Fruit fly (Drosophila melanogaster) whole organism, embryonic: ENCODE results near the gene CG34008.

Experiments
- ATbp ChIP-seq: fragments of 200-800 bp; sonication (Bioruptor generic); optimal IDR thresholded peaks from 2 replicates; lab custom pipeline; 2017; ENCODE audit warnings: missing biosample characterization, mild to moderate bottlenecking, missing genetic modification characterization, missing genetic modification reagents
- Asciz ChIP-seq: fragments of 200-800 bp; sonication (Bioruptor generic); optimal IDR thresholded peaks from 2 replicates; lab custom pipeline; 2017; ENCODE audit warnings: missing biosample characterization, mild to moderate bottlenecking, missing genetic modification characterization, missing genetic modification reagents
- Atf3 ChIP-seq: fragments of 200-800 bp; sonication (Bioruptor generic); optimal IDR thresholded peaks from 3 replicates; lab custom pipeline; 2016; ENCODE audit warnings: missing biosample characterization, missing genetic modification characterization
- B-H2 ChIP-seq: fragments of 200-800 bp; sonication (Bioruptor generic); optimal IDR thresholded peaks from 2 replicates; lab custom pipeline; 2018; ENCODE audit warnings: missing biosample characterization, mild to moderate bottlenecking, missing genetic modification characterization
- Blimp-1 ChIP-seq: fragments of 200-800 bp; sonication (Bioruptor generic); optimal IDR thresholded peaks from 3 replicates; lab custom pipeline; 2018; ENCODE audit warnings: missing biosample characterization, missing genetic modification characterization, mild to moderate bottlenecking, moderate library complexity, missing genetic modification reagents
- CG10321 ChIP-seq: fragments of 200-800 bp; sonication (Bioruptor generic); IDR thresholded peaks from 2 replicates; pipeline ENCODE4 v1.3.6; 2022; ENCODE audit warnings: missing biosample characterization, missing genetic modification characterization
- CG10462 ChIP-seq: fragments of 200-800 bp; sonication (Bioruptor generic); optimal IDR thresholded peaks from 2 replicates; lab custom pipeline; 2016; ENCODE audit warnings: missing biosample characterization, missing genetic modification characterization
- CG10654 ChIP-seq: fragments of 200-800 bp; sonication (Bioruptor generic); optimal IDR thresholded peaks from 2 replicates; lab custom pipeline; 2016; ENCODE audit warnings: missing biosample characterization, missing genetic modification characterization
- CG11560 ChIP-seq: fragments of 200-800 bp; sonication (Bioruptor generic); IDR thresholded peaks from 3 replicates; pipeline ENCODE4 v1.3.6; 2022; ENCODE audit warnings: missing biosample characterization, missing genetic modification characterization
- CG16813 ChIP-seq: fragments of 200-800 bp; sonication (Bioruptor generic); IDR thresholded peaks from 3 replicates; pipeline ENCODE4 v1.3.6; 2022; ENCODE audit warnings: missing biosample characterization, missing genetic modification characterization; ENCODE audit not compliant: partially characterized antibody
- CG17359 ChIP-seq: fragments of 200-800 bp; sonication (Bioruptor generic); optimal IDR thresholded peaks from 3 replicates; lab custom pipeline; 2018; ENCODE audit warnings: missing biosample characterization, mild to moderate bottlenecking, missing genetic modification characterization, moderate library complexity
- CG31224 ChIP-seq: fragments of 200-800 bp; sonication (Bioruptor generic); IDR thresholded peaks from 2 replicates; pipeline ENCODE4 v1.3.6; 2022; ENCODE audit warnings: missing biosample characterization, missing genetic modification characterization
- CG32532 ChIP-seq: fragments of 200-800 bp; sonication (Bioruptor generic); IDR thresholded peaks from 2 replicates; pipeline ENCODE4 v1.3.6; 2022; ENCODE audit warnings: missing biosample characterization, missing genetic modification characterization
- CG32772 ChIP-seq: fragments of 200-800 bp; sonication (Bioruptor generic); IDR thresholded peaks from 2 replicates; pipeline ENCODE4 v1.3.6; 2022; ENCODE audit warnings: missing biosample characterization, missing genetic modification characterization
- CG34422 ChIP-seq: fragments of 200-800 bp; sonication (Bioruptor generic); IDR thresholded peaks from 3 replicates; pipeline ENCODE4 v1.3.6; 2022; ENCODE audit warnings: missing biosample characterization, missing genetic modification characterization
- CG43689 ChIP-seq: fragments of 200-800 bp; sonication (Bioruptor generic); IDR thresholded peaks from 2 replicates; pipeline ENCODE4 v1.3.6; 2022; ENCODE audit warnings: missing biosample characterization, missing genetic modification characterization
- CG6813 ChIP-seq: fragments of 200-800 bp; sonication (Bioruptor generic); optimal IDR thresholded peaks from 2 replicates; lab custom pipeline; 2017; ENCODE audit warnings: missing biosample characterization, missing genetic modification characterization, mild to moderate bottlenecking, moderate library complexity, missing genetic modification reagents
- CG8281 ChIP-seq: fragments of 200-800 bp; sonication (Bioruptor generic); optimal IDR thresholded peaks from 2 replicates; lab custom pipeline; 2018; ENCODE audit warnings: missing biosample characterization, mild to moderate bottlenecking, missing genetic modification characterization, moderate library complexity
- CG9817 ChIP-seq: fragments of 200-800 bp; sonication (Bioruptor generic); optimal IDR thresholded peaks from 2 replicates; lab custom pipeline; 2018; ENCODE audit warnings: missing biosample characterization, mild to moderate bottlenecking, missing genetic modification characterization, moderate library complexity
- CG9932 ChIP-seq: fragments of 200-800 bp; sonication (Bioruptor generic); IDR thresholded peaks from 2 replicates; pipeline ENCODE4 v1.3.6; 2022; ENCODE audit warnings: missing biosample characterization, missing genetic modification characterization
- Dip2 ChIP-seq: fragments of 200-800 bp; sonication (Bioruptor generic); IDR thresholded peaks from 2 replicates; pipeline ENCODE4 v1.3.6; 2022; ENCODE audit warnings: missing biosample characterization, missing genetic modification characterization
- Doc2 ChIP-seq: fragments of 200-800 bp; sonication (Bioruptor generic); IDR thresholded peaks from 2 replicates; pipeline ENCODE4 v1.3.6; 2022; ENCODE audit warnings: missing biosample characterization, missing genetic modification characterization
- Dref ChIP-seq: fragments of 200-800 bp; sonication (Bioruptor generic); IDR thresholded peaks from 2 replicates; pipeline ENCODE4 v1.3.6; 2022; ENCODE audit warnings: missing biosample characterization, missing genetic modification characterization
- Drgx ChIP-seq: fragments of 200-800 bp; sonication (Bioruptor generic); IDR thresholded peaks from 2 replicates; pipeline ENCODE4 v1.3.6; 2022; ENCODE audit warnings: missing biosample characterization, missing genetic modification characterization
- Ets97D ChIP-seq: fragments of 200-800 bp; sonication (Bioruptor generic); optimal IDR thresholded peaks from 3 replicates; lab custom pipeline; 2016; ENCODE audit warnings: missing biosample characterization, missing genetic modification characterization
- Fer2 ChIP-seq: fragments of 200-800 bp; sonication (Bioruptor generic); optimal IDR thresholded peaks from 2 replicates; lab custom pipeline; 2018; ENCODE audit warnings: missing biosample characterization, mild to moderate bottlenecking, missing genetic modification characterization, moderate library complexity
- HLH3B ChIP-seq: fragments of 200-800 bp; sonication (Bioruptor generic); IDR thresholded peaks from 2 replicates; pipeline ENCODE4 v1.3.6; 2022; ENCODE audit warnings: missing biosample characterization, missing genetic modification characterization
- Hr39 ChIP-seq: fragments of >200 bp; optimal IDR thresholded peaks from 2 replicates; lab custom pipeline; 2017
- Hsf ChIP-seq: fragments of 200-800 bp; sonication (Bioruptor generic); optimal IDR thresholded peaks from 3 replicates; lab custom pipeline; 2016; ENCODE audit warnings: missing biosample characterization, missing genetic modification characterization
- PHDP ChIP-seq: fragments of 200-800 bp; sonication (Bioruptor generic); optimal IDR thresholded peaks from 3 replicates; lab custom pipeline; 2018; ENCODE audit warnings: missing biosample characterization, mild to moderate bottlenecking, missing genetic modification characterization, moderate library complexity
- Pdp1 ChIP-seq, 2 experiments: fragments of 200-800 bp; sonication (Bioruptor generic); optimal IDR thresholded peaks; 3 replicates each; lab custom pipeline; 2016; ENCODE audit warnings: missing biosample characterization in 2 of 2, missing genetic modification characterization in 2 of 2, mild to moderate bottlenecking in 1 of 2, moderate library complexity in 1 of 2
- Ravus ChIP-seq: fragments of 200-800 bp; sonication (Bioruptor generic); IDR thresholded peaks from 2 replicates; pipeline ENCODE4 v1.3.6; 2022; ENCODE audit warnings: missing biosample characterization, missing genetic modification characterization
- Sry-δ ChIP-seq: fragments of 200-800 bp; sonication (Bioruptor generic); optimal IDR thresholded peaks from 2 replicates; lab custom pipeline; 2016; ENCODE audit warnings: missing biosample characterization, missing genetic modification characterization
- bowl ChIP-seq: fragments of 200-800 bp; sonication (Bioruptor generic); IDR thresholded peaks from 2 replicates; pipeline ENCODE4 v1.3.6; 2022; ENCODE audit warnings: missing biosample characterization, missing genetic modification characterization
- cad ChIP-seq: fragments of >200 bp; optimal IDR thresholded peaks from 2 replicates; lab custom pipeline; 2017; ENCODE audit warnings: missing biosample characterization, missing genetic modification characterization
- cato ChIP-seq: fragments of 200-800 bp; sonication (Bioruptor generic); optimal IDR thresholded peaks from 2 replicates; lab custom pipeline; 2016; ENCODE audit warnings: missing biosample characterization, missing genetic modification characterization, borderline replicate concordance
- chn ChIP-seq: fragments of 200-800 bp; sonication (Bioruptor generic); optimal IDR thresholded peaks from 2 replicates; lab custom pipeline; 2016; ENCODE audit warnings: missing biosample characterization, missing genetic modification characterization
- ci ChIP-seq: fragments of 200-800 bp; sonication (Bioruptor generic); IDR thresholded peaks from 3 replicates; pipeline ENCODE4 v1.3.6; 2022; ENCODE audit warnings: missing biosample characterization, missing genetic modification characterization
- crol ChIP-seq: fragments of 200-800 bp; sonication (Bioruptor generic); IDR thresholded peaks from 2 replicates; pipeline ENCODE4 v1.3.6; 2022; ENCODE audit warnings: missing biosample characterization, missing genetic modification characterization
- dpn ChIP-seq, 2 experiments: fragments of 200-800 bp; sonication (Bioruptor generic); optimal IDR thresholded peaks; 3 replicates each; lab custom pipeline; 2016; ENCODE audit warnings: missing biosample characterization in 2 of 2, missing genetic modification characterization in 2 of 2
- hbn ChIP-seq: fragments of 200-800 bp; sonication (Bioruptor generic); IDR thresholded peaks from 2 replicates; pipeline ENCODE4 v1.3.6; 2022; ENCODE audit warnings: missing biosample characterization, missing genetic modification characterization; ENCODE audit not compliant: partially characterized antibody
- pan ChIP-seq, 4 experiments: fragments of >200 bp in 3 of 4; fragments of 200-800 bp in 1 of 4; sonication (Bioruptor generic) in 1 of 4; optimal IDR thresholded peaks in 3 of 4; IDR thresholded peaks in 1 of 4; 2 replicates each; pipeline versions ENCODE4 v1.3.6 to Lab custom; 2017 to 2022; ENCODE audit warnings: missing biosample characterization in 2 of 4, missing genetic modification characterization in 2 of 4, mixed read lengths in 1 of 4
- peb ChIP-seq: fragments of 200-800 bp; sonication (Bioruptor generic); IDR thresholded peaks from 2 replicates; pipeline ENCODE4 v1.3.6; 2022; ENCODE audit warnings: missing biosample characterization, missing genetic modification characterization
- pfk ChIP-seq: fragments of 200-800 bp; sonication (Bioruptor generic); optimal IDR thresholded peaks from 2 replicates; lab custom pipeline; 2018; ENCODE audit warnings: missing biosample characterization, mild to moderate bottlenecking, missing genetic modification characterization, moderate library complexity
- pita ChIP-seq: fragments of 200-800 bp; sonication (Bioruptor generic); optimal IDR thresholded peaks from 2 replicates; lab custom pipeline; 2017; ENCODE audit warnings: missing biosample characterization, mild to moderate bottlenecking, missing genetic modification characterization
- pzg ChIP-seq: fragments of 200-800 bp; sonication (Bioruptor generic); optimal IDR thresholded peaks from 3 replicates; lab custom pipeline; 2018; ENCODE audit warnings: missing biosample characterization, mild to moderate bottlenecking, missing genetic modification characterization, moderate library complexity
- seq ChIP-seq: fragments of 200-800 bp; sonication (Bioruptor generic); IDR thresholded peaks from 2 replicates; pipeline ENCODE4 v1.3.6; 2022; ENCODE audit warnings: missing biosample characterization, missing genetic modification characterization
- shn ChIP-seq: fragments of 200-800 bp; sonication (Bioruptor generic); optimal IDR thresholded peaks from 3 replicates; lab custom pipeline; 2016; ENCODE audit warnings: missing biosample characterization, missing genetic modification characterization
- ttk ChIP-seq: fragments of 200-800 bp; sonication (Bioruptor generic); IDR thresholded peaks from 2 replicates; pipeline ENCODE4 v2.1.2; 2022; ENCODE audit warnings: missing biosample characterization, missing genetic modification characterization
- vvl ChIP-seq: fragments of 200-800 bp; sonication (Bioruptor generic); IDR thresholded peaks from 2 replicates; pipeline ENCODE4 v1.3.6; 2022; ENCODE audit warnings: missing biosample characterization, missing genetic modification characterization
- yki ChIP-seq: fragments of >200 bp; optimal IDR thresholded peaks from 3 replicates; lab custom pipeline; 2018

Gene CG34008

dm6 chr3R:20579816-20580215 is 1.5 kb downstream of the CG34008 start, which contains the start of the genes EloB and Srp14 (continued):
- TF ChIP-seq Asciz (GFP tag; lab: Kevin White, UChicago), result no peak
- no peak for TF ChIP-seq Doc2 (GFP tag; lab: Robert Waterston, UW)
- TF ChIP-seq CG8281, result no peak
- TF ChIP-seq CG10321 (GFP tag; lab: Robert Waterston, UW), result no peak
- TF ChIP-seq ATbp (GFP tag; lab: Kevin White, UChicago), result peak; percentile 24
- peak; percentile 71 for TF ChIP-seq CG10654
- peak; percentile 78 to 83 for TF ChIP-seq dpn (GFP tag; optimal IDR thresholded peaks at IDR 0.05; lab: Kevin White, UChicago)
- TF ChIP-seq CG32772, result peak; percentile 53
- TF ChIP-seq CG10462 (GFP tag; lab: Kevin White, UChicago), result peak; percentile 61
- no peak for TF ChIP-seq pita (GFP tag; lab: Kevin White, UChicago)
- no peak for TF ChIP-seq pan (optimal IDR thresholded peaks at IDR 0.05; lab: Kevin White, UChicago)
- TF ChIP-seq pan (GFP tag; optimal IDR thresholded peaks at IDR 0.05 in 1 of 2, IDR thresholded peaks at IDR 0.05 in 1 of 2), result peak in 1 of 2 experiments; percentile 70
- peak; percentile 51; the same call in 1 of the 3 replicates for TF ChIP-seq CG11560 (tag; lab: Robert Waterston, UW)
- TF ChIP-seq CG9932, result peak; percentile 95
- TF ChIP-seq Ravus, result no peak
- peak; percentile 90 for TF ChIP-seq chn (GFP tag; lab: Kevin White, UChicago)
- TF ChIP-seq yki (lab: Kevin White, UChicago), result no peak
- TF ChIP-seq Sry-δ, result peak; percentile 99
- TF ChIP-seq shn (GFP tag; lab: Kevin White, UChicago), result peak; percentile 70

DNA sequence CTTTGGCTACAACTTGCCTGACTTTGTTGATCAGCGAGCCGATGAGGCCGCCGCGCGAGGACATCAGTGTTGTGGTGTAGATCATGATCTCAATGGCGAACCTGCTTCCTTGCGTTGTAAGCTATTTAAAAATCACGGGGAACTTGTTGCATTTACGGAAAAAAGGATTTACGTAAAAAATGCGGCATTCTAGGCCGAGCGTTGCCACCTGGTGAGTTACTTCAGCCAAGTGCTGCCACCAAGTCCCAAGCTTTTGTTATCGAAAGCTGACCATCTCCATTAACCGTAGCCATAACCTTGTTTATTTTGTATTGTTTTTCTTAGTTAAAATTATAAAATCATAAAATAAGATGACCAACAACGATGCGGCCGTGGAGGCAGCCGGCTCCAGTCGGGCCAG is 4.5 kb downstream of the CG34008 start, which contains the start of the genes TFAM and CG5412:
Gene TFAM, minus strand, starts transcription at position 222 of the 400 bp plus-strand sequence.
Gene CG5412, plus strand, starts transcription at position 265 of the 400 bp plus-strand sequence.
- TF ChIP-seq crol (GFP tag; lab: Robert Waterston, UW), result 0 out of 2 replicates have a peak, but pooled peaks have one; percentile 2
- no peak for TF ChIP-seq Blimp-1 (GFP tag; lab: Kevin White, UChicago)
- no peak for TF ChIP-seq Hr39 (lab: Kevin White, UChicago)
- TF ChIP-seq CG16813 (GFP tag; lab: Robert Waterston, UW), result peak; percentile 55; the same call in 2 of the 3 replicates
- TF ChIP-seq Drgx (GFP tag; lab: Robert Waterston, UW), result no peak
- TF ChIP-seq cad (GFP tag; lab: Kevin White, UChicago), result no peak
- TF ChIP-seq ttk (GFP tag; lab: Robert Waterston, UW), result no peak
- no peak for TF ChIP-seq HLH3B (GFP tag; lab: Robert Waterston, UW)
- TF ChIP-seq CG32532 (GFP tag; lab: Robert Waterston, UW), result no peak
- no peak for TF ChIP-seq Fer2
- TF ChIP-seq Dip2 (GFP tag; lab: Robert Waterston, UW), result no peak
- TF ChIP-seq hbn (GFP tag; lab: Robert Waterston, UW), result no peak; the same call in 1 of the 2 replicates
- TF ChIP-seq CG32772, result no peak
- TF ChIP-seq pfk (GFP tag; lab: Kevin White, UChicago), result no peak
- TF ChIP-seq bowl (GFP tag; lab: Robert Waterston, UW), result no peak
- no peak; the same call in none of the 2 replicates for TF ChIP-seq vvl (GFP tag; lab: Robert Waterston, UW)
- no peak for TF ChIP-seq Ets97D (GFP tag; lab: Kevin White, UChicago)
- no peak; the same call in 2 of the 3 replicates for TF ChIP-seq CG34422 (GFP tag; lab: Robert Waterston, UW)
- TF ChIP-seq PHDP (tag; lab: Kevin White, UChicago), result no peak
- TF ChIP-seq CG31224 (GFP tag; lab: Robert Waterston, UW), result no peak
- no peak for TF ChIP-seq CG9817 (tag; lab: Kevin White, UChicago)
- TF ChIP-seq seq (GFP tag; lab: Robert Waterston, UW), result no peak
- TF ChIP-seq Atf3 (GFP tag; lab: Kevin White, UChicago), result no peak
- TF ChIP-seq CG17359 (tag; lab: Kevin White, UChicago), result no peak
- TF ChIP-seq CG43689, result no peak
- TF ChIP-seq Pdp1 (GFP tag; optimal IDR thresholded peaks at IDR 0.05; lab: Kevin White, UChicago), result peak in 1 of 2 experiments; percentile 91
- no peak for TF ChIP-seq cato (GFP tag; lab: Kevin White, UChicago)
- peak; percentile 66 for TF ChIP-seq pzg (GFP tag; lab: Kevin White, UChicago)
- TF ChIP-seq Dref (GFP tag; lab: Robert Waterston, UW), result peak; percentile 75
- TF ChIP-seq CG6813 (GFP tag; lab: Kevin White, UChicago), result peak; percentile 2
- no peak for TF ChIP-seq B-H2 (GFP tag; lab: Kevin White, UChicago)
- TF ChIP-seq peb (GFP tag; lab: Robert Waterston, UW), result no peak
- TF ChIP-seq Hsf (GFP tag; lab: Kevin White, UChicago), result no peak
- 0 out of 3 replicates have a peak, but pooled peaks have one; percentile 9 for TF ChIP-seq ci
